Worm (Caenorhabditis elegans) whole organism, L4 larva: ENCODE data around the gene Y24D9A.6.
A peak's percentile ranks its signal among the peaks of the same experiment; 100 is the strongest.

Experiments used
- F37D6.2 ChIP-seq: sonication (generic microtip); optimal IDR thresholded peaks from 2 replicates; lab custom pipeline; 2016; ENCODE audit warnings: mild to moderate bottlenecking, missing genetic modification characterization, missing compliant biosample characterization
- F49E8.2 ChIP-seq: sonication (generic microtip); optimal IDR thresholded peaks from 2 replicates; lab custom pipeline; 2016; ENCODE audit warnings: missing compliant biosample characterization, mild to moderate bottlenecking, missing genetic modification characterization, borderline replicate concordance
- T20F7.1 ChIP-seq: fragments of 200-800 bp; sonication (Bioruptor generic); optimal IDR thresholded peaks from 2 replicates; lab custom pipeline; 2018; ENCODE audit warnings: mild to moderate bottlenecking, missing genetic modification characterization, missing compliant biosample characterization
- Y105C5A.15 ChIP-seq: fragments of 200-800 bp; sonication (Bioruptor generic); IDR thresholded peaks from 2 replicates; pipeline ENCODE4 v1.3.6; 2022; ENCODE audit warnings: missing genetic modification characterization, missing compliant biosample characterization
- ZK337.2 ChIP-seq: fragments of 200-800 bp; sonication (Bioruptor generic); IDR thresholded peaks from 2 replicates; pipeline ENCODE4 v1.3.6; 2022; ENCODE audit warnings: missing genetic modification reagents, missing genetic modification characterization, missing compliant biosample characterization
- aly-2 ChIP-seq: sonication (generic microtip); optimal IDR thresholded peaks from 2 replicates; lab custom pipeline; 2018; ENCODE audit warnings: missing biosample characterization, missing genetic modification characterization
- ama-1 ChIP-seq: fragments of 150-350 bp; optimal IDR thresholded peaks from 2 replicates; lab custom pipeline; 2014; ENCODE audit warnings: inconsistent platforms, mixed read lengths
- attf-4 ChIP-seq: sonication (generic microtip); optimal IDR thresholded peaks from 3 replicates; lab custom pipeline; 2017; ENCODE audit warnings: missing biosample characterization, missing genetic modification characterization
- ceh-28 ChIP-seq: fragments of 150-350 bp; optimal IDR thresholded peaks from 2 replicates; lab custom pipeline; 2014; ENCODE audit warnings: missing biosample characterization, missing genetic modification reagents, missing genetic modification characterization
- ceh-32 ChIP-seq: sonication (generic microtip); optimal IDR thresholded peaks from 2 replicates; lab custom pipeline; 2016; ENCODE audit warnings: mild to moderate bottlenecking, missing genetic modification characterization, missing compliant biosample characterization; ENCODE audit not compliant: poor library complexity
- ceh-44 ChIP-seq: fragments of 200-800 bp; sonication (Bioruptor generic); IDR thresholded peaks from 2 replicates; pipeline ENCODE4 v1.3.6; 2022; ENCODE audit warnings: missing genetic modification reagents, missing genetic modification characterization, missing compliant biosample characterization
- ceh-62 ChIP-seq: sonication (generic microtip); optimal IDR thresholded peaks from 2 replicates; lab custom pipeline; 2017; ENCODE audit warnings: missing biosample characterization, missing genetic modification characterization
- ctbp-1 ChIP-seq: fragments of 200-800 bp; sonication (Bioruptor generic); IDR thresholded peaks from 2 replicates; pipeline ENCODE4 v1.3.6; 2022; ENCODE audit warnings: missing genetic modification reagents, missing genetic modification characterization, missing compliant biosample characterization
- daf-19 ChIP-seq: fragments of 200-800 bp; sonication (Bioruptor generic); conservative IDR thresholded peaks from 2 replicates; pipeline ENCODE4 v1.3.6; 2022; ENCODE audit warnings: missing genetic modification characterization, missing compliant biosample characterization
- daf-8 ChIP-seq: fragments of 200-800 bp; sonication (Bioruptor generic); IDR thresholded peaks from 2 replicates; pipeline ENCODE4 v1.3.6; 2022; ENCODE audit warnings: missing genetic modification characterization, missing compliant biosample characterization
- dmd-6 ChIP-seq: fragments of 200-800 bp; sonication (Bioruptor generic); IDR thresholded peaks from 2 replicates; pipeline ENCODE4 v1.3.6; 2022; ENCODE audit warnings: missing genetic modification reagents, missing genetic modification characterization, missing compliant biosample characterization
- dpl-1 ChIP-seq: fragments of 150-350 bp; optimal IDR thresholded peaks from 2 replicates; lab custom pipeline; 2014; ENCODE audit warnings: missing biosample characterization, missing genetic modification reagents, missing genetic modification characterization
- duxl-1 ChIP-seq: sonication (generic microtip); optimal IDR thresholded peaks from 2 replicates; lab custom pipeline; 2016; ENCODE audit warnings: mild to moderate bottlenecking, missing genetic modification characterization, moderate library complexity, missing compliant biosample characterization; ENCODE audit not compliant: poor library complexity
- fos-1 ChIP-seq: fragments of 150-350 bp; optimal IDR thresholded peaks from 2 replicates; lab custom pipeline; 2014; ENCODE audit warnings: missing biosample characterization, missing genetic modification characterization
- hlh-30 ChIP-seq: sonication (generic microtip); optimal IDR thresholded peaks from 2 replicates; lab custom pipeline; 2017; ENCODE audit warnings: antibody characterized with exemption, mild to moderate bottlenecking, missing genetic modification characterization, missing compliant biosample characterization; ENCODE audit not compliant: insufficient read depth
- jun-1 ChIP-seq: fragments of 150-350 bp; optimal IDR thresholded peaks from 2 replicates; lab custom pipeline; 2014; ENCODE audit warnings: missing biosample characterization, missing genetic modification reagents, missing genetic modification characterization
- lim-7 ChIP-seq: fragments of 200-800 bp; sonication (Bioruptor generic); IDR thresholded peaks from 2 replicates; pipeline ENCODE4 v1.3.6; 2022; ENCODE audit warnings: missing genetic modification characterization, missing compliant biosample characterization
- lin-39 ChIP-seq: fragments of 150-350 bp; optimal IDR thresholded peaks from 2 replicates; lab custom pipeline; 2014; ENCODE audit warnings: missing biosample characterization, missing genetic modification reagents, missing genetic modification characterization
- madf-9 ChIP-seq: fragments of 200-800 bp; sonication (Bioruptor generic); conservative IDR thresholded peaks from 2 replicates; pipeline ENCODE4 v1.3.6; 2022; ENCODE audit warnings: missing genetic modification reagents, missing genetic modification characterization, missing compliant biosample characterization
- mdt-29 ChIP-seq: fragments of 200-800 bp; sonication (Bioruptor generic); IDR thresholded peaks from 2 replicates; pipeline ENCODE4 v1.3.6; 2022; ENCODE audit warnings: missing genetic modification reagents, missing genetic modification characterization, missing compliant biosample characterization
- mes-2 ChIP-seq: sonication (generic microtip); optimal IDR thresholded peaks from 2 replicates; lab custom pipeline; 2016; ENCODE audit warnings: missing genotype, mild to moderate bottlenecking, missing genetic modification characterization, missing compliant biosample characterization; ENCODE audit not compliant: poor library complexity, severe bottlenecking
- mxl-3 ChIP-seq: fragments of 200-800 bp; sonication (Bioruptor generic); optimal IDR thresholded peaks from 2 replicates; lab custom pipeline; 2018; ENCODE audit warnings: mild to moderate bottlenecking, missing genetic modification characterization, missing compliant biosample characterization
- nhr-102 ChIP-seq: sonication (generic microtip); optimal IDR thresholded peaks from 2 replicates; lab custom pipeline; 2016; ENCODE audit warnings: mild to moderate bottlenecking, missing genetic modification characterization, moderate library complexity, missing compliant biosample characterization
- nhr-111 ChIP-seq: fragments of 200-800 bp; sonication (Bioruptor generic); optimal IDR thresholded peaks from 2 replicates; lab custom pipeline; 2018; ENCODE audit warnings: mild to moderate bottlenecking, missing genetic modification characterization, missing compliant biosample characterization
- nhr-25 ChIP-seq: sonication (generic microtip); optimal IDR thresholded peaks from 2 replicates; lab custom pipeline; 2017; ENCODE audit warnings: missing genetic modification characterization, mild to moderate bottlenecking, missing compliant biosample characterization, antibody characterized with exemption, moderate library complexity, borderline replicate concordance; ENCODE audit not compliant: insufficient read depth
- nhr-41 ChIP-seq: fragments of 200-800 bp; sonication (Bioruptor generic); IDR thresholded peaks from 2 replicates; pipeline ENCODE4 v1.3.6; 2022; ENCODE audit warnings: missing genetic modification reagents, missing genetic modification characterization, missing compliant biosample characterization
- nhr-6 ChIP-seq: fragments of 150-350 bp; optimal IDR thresholded peaks from 2 replicates; lab custom pipeline; 2014; ENCODE audit warnings: missing biosample characterization, missing genetic modification characterization
- php-3 ChIP-seq: fragments of 200-800 bp; sonication (Bioruptor generic); IDR thresholded peaks from 2 replicates; pipeline ENCODE4 v1.3.6; 2022; ENCODE audit warnings: missing genetic modification reagents, missing genetic modification characterization, missing compliant biosample characterization
- sdz-12 ChIP-seq: fragments of 200-800 bp; sonication (Bioruptor generic); optimal IDR thresholded peaks from 2 replicates; lab custom pipeline; 2018; ENCODE audit warnings: mild to moderate bottlenecking, missing genetic modification characterization, missing compliant biosample characterization
- snpc-1.2 ChIP-seq: fragments of 200-800 bp; sonication (Bioruptor generic); IDR thresholded peaks from 2 replicates; pipeline ENCODE4 v1.3.6; 2022; ENCODE audit warnings: missing genetic modification reagents, missing genetic modification characterization, missing compliant biosample characterization
- tag-97 ChIP-seq: fragments of 200-800 bp; sonication (Bioruptor generic); IDR thresholded peaks from 2 replicates; pipeline ENCODE4 v1.3.6; 2022; ENCODE audit warnings: missing genetic modification characterization, missing compliant biosample characterization
- tra-1 ChIP-seq: fragments of 200-800 bp; sonication (Bioruptor generic); IDR thresholded peaks from 2 replicates; pipeline ENCODE4 v1.3.6; 2022; ENCODE audit warnings: missing genetic modification reagents, missing genetic modification characterization, missing compliant biosample characterization
- unc-62 ChIP-seq, 3 experiments: fragments of 150-350 bp in 1 of 3; sonication (generic microtip); optimal IDR thresholded peaks in 2 of 3; peaks in 1 of 3; 1 replicate in 1 of 3; 2 replicates in 2 of 3; lab custom pipeline; 2014 to 2017; ENCODE audit warnings: missing biosample characterization in 3 of 3, missing genetic modification characterization in 3 of 3, missing genetic modification reagents in 3 of 3, missing genotype in 1 of 3
- zfp-2 ChIP-seq: sonication (generic microtip); optimal IDR thresholded peaks from 2 replicates; lab custom pipeline; 2016; ENCODE audit warnings: mild to moderate bottlenecking, missing genetic modification characterization, missing compliant biosample characterization
- ztf-11 ChIP-seq: fragments of 150-350 bp; optimal IDR thresholded peaks from 2 replicates; lab custom pipeline; 2014; ENCODE audit warnings: missing biosample characterization, missing genetic modification characterization
- ztf-7 ChIP-seq: fragments of 150-350 bp; optimal IDR thresholded peaks from 2 replicates; lab custom pipeline; 2014; ENCODE audit warnings: missing biosample characterization, missing genetic modification characterization

Gene Y24D9A.6

ce11 chrIV:4434441-4435084 is 34.4 kb upstream of the Y24D9A.6 start, which contains the start of the genes R08C7.8 and R08C7.4:
TSS of gene R08C7.8 (minus strand) at chrIV:4434541.
TSS of gene R08C7.4 (plus strand) at chrIV:4435034.
- TF ChIP-seq ceh-44 (GFP tag; lab: Robert Waterston, UW) (no peak), ctbp-1 (GFP tag; lab: Robert Waterston, UW) (no peak), ceh-62 (no peak), fos-1 (tag; lab: Kevin White, UChicago) (no peak), mes-2 (tag; lab: Kevin White, UChicago) (no peak), lim-7 (no peak), attf-4 (tag; lab: Kevin White, UChicago) (no peak), T20F7.1 (GFP tag; lab: Kevin White, UChicago) (no peak), hlh-30 (tag; lab: Kevin White, UChicago) (no peak), tra-1 (GFP tag; lab: Robert Waterston, UW) (no peak), ceh-28 (tag; lab: Kevin White, UChicago) (no peak)

- no peak for TF ChIP-seq dpl-1 (GFP tag; lab: Kevin White, UChicago)
- no peak for TF ChIP-seq aly-2
- TF ChIP-seq ztf-7 (tag; lab: Kevin White, UChicago), result no peak
- no peak for TF ChIP-seq tag-97
- TF ChIP-seq nhr-6 (tag; lab: Kevin White, UChicago), result no peak
- no peak for TF ChIP-seq ZK337.2 (GFP tag; lab: Robert Waterston, UW)
- TF ChIP-seq madf-9, result no peak
- no peak for TF ChIP-seq duxl-1
- no peak for TF ChIP-seq ama-1
- no peak for TF ChIP-seq php-3 (GFP tag; lab: Robert Waterston, UW)
- no peak for TF ChIP-seq mxl-3 (GFP tag; lab: Kevin White, UChicago)
- TF ChIP-seq F37D6.2 (tag; lab: Kevin White, UChicago), result no peak
- no peak for TF ChIP-seq F49E8.2 (tag; lab: Kevin White, UChicago)
These were observed 29.7 kb upstream of the Y24D9A.6 start, which contains the start of the genes str-185 and R08C7.5 for ce11 chrIV:4429901-4430300. TSS of gene str-185 (minus strand) at chrIV:4430001. TSS of gene R08C7.5 (plus strand) at chrIV:4430229.

ce11 chrIV:4423885-4424284 is 23.7 kb upstream of the Y24D9A.6 start:
- TF ChIP-seq ztf-11 (tag; lab: Kevin White, UChicago) (no peak), unc-62 (GFP tag; optimal IDR thresholded peaks at IDR 0.05 in 1 of 2; lab: Kevin White, UChicago) (peak in 1 of 2 experiments; percentile 55), unc-62 (tag; optimal IDR thresholded peaks at IDR 0.05; lab: Kevin White, UChicago) (no peak)

- TF ChIP-seq Y105C5A.15 (GFP tag; lab: Robert Waterston, UW) (no peak), unc-62 (GFP tag; optimal IDR thresholded peaks at IDR 0.05 in 1 of 2; lab: Kevin White, UChicago) (peak in 1 of 2 experiments; percentile 95), unc-62 (tag; optimal IDR thresholded peaks at IDR 0.05; lab: Kevin White, UChicago) (no peak)
These were observed 22.8 kb upstream of the Y24D9A.6 start for ce11 chrIV:4423026-4423425.

ce11 chrIV:4422029-4422428 is 21.8 kb upstream of the Y24D9A.6 start, which contains the start of gene clec-175:
TSS of gene clec-175 (plus strand) at chrIV:4422329.
- TF ChIP-seq nhr-6 (tag; lab: Kevin White, UChicago), result no peak
- no peak for TF ChIP-seq jun-1 (tag; lab: Kevin White, UChicago)
- no peak for TF ChIP-seq F37D6.2 (tag; lab: Kevin White, UChicago)
- TF ChIP-seq nhr-25 (tag; lab: Kevin White, UChicago), result no peak
- TF ChIP-seq lin-39 (tag; lab: Kevin White, UChicago), result no peak
- no peak for TF ChIP-seq nhr-102 (tag; lab: Kevin White, UChicago)
- no peak for TF ChIP-seq mdt-29 (GFP tag; lab: Robert Waterston, UW)
- no peak for TF ChIP-seq nhr-111 (GFP tag; lab: Kevin White, UChicago)
- TF ChIP-seq daf-19 (GFP tag; lab: Robert Waterston, UW), result no peak
- TF ChIP-seq sdz-12, result no peak
- TF ChIP-seq zfp-2, result no peak
- no peak for TF ChIP-seq duxl-1
- TF ChIP-seq snpc-1.2 (GFP tag; lab: Robert Waterston, UW), result no peak
- TF ChIP-seq ceh-32, result no peak
- TF ChIP-seq daf-8 (GFP tag; lab: Robert Waterston, UW), result no peak
- TF ChIP-seq nhr-41 (GFP tag; lab: Robert Waterston, UW), result no peak
- TF ChIP-seq dmd-6 (GFP tag; lab: Robert Waterston, UW), result no peak
- TF ChIP-seq hlh-30 (tag; lab: Kevin White, UChicago), result no peak
